Fruit fly (Drosophila melanogaster) whole organism, adult: ENCODE measurements around the gene upd1.

ENCODE experiments used
- CG11617 ChIP-seq: fragments of 200-800 bp; sonication (Bioruptor generic); optimal IDR thresholded peaks from 2 replicates; lab custom pipeline; 2017; ENCODE audit warnings: mild to moderate bottlenecking, missing biosample characterization, missing genetic modification reagents, missing genetic modification characterization
- CG12768 ChIP-seq: fragments of 200-800 bp; sonication (Bioruptor generic); optimal IDR thresholded peaks from 2 replicates; lab custom pipeline; 2017; ENCODE audit warnings: missing biosample characterization, missing genetic modification characterization, mild to moderate bottlenecking, moderate library complexity, missing genetic modification reagents
- CG14711 ChIP-seq: fragments of 200-800 bp; sonication (Bioruptor generic); optimal IDR thresholded peaks from 2 replicates; lab custom pipeline; 2018; ENCODE audit warnings: missing biosample characterization, mild to moderate bottlenecking, missing genetic modification characterization, moderate library complexity
- CG1620 ChIP-seq: fragments of 200-800 bp; sonication (Bioruptor generic); optimal IDR thresholded peaks from 2 replicates; lab custom pipeline; 2016; ENCODE audit warnings: missing biosample characterization, missing genetic modification characterization
- CG33017 ChIP-seq: fragments of 200-800 bp; sonication (Bioruptor generic); optimal IDR thresholded peaks from 2 replicates; lab custom pipeline; 2018; ENCODE audit warnings: missing biosample characterization, mild to moderate bottlenecking, missing genetic modification characterization, moderate library complexity
- CG5204 ChIP-seq: fragments of 200-800 bp; sonication (Bioruptor generic); optimal IDR thresholded peaks from 2 replicates; lab custom pipeline; 2016; ENCODE audit warnings: missing biosample characterization, missing genetic modification characterization
- CG7045 ChIP-seq: fragments of 200-800 bp; sonication (Bioruptor generic); optimal IDR thresholded peaks from 2 replicates; lab custom pipeline; 2017; ENCODE audit warnings: missing biosample characterization, mild to moderate bottlenecking, missing genetic modification characterization
- CG7101 ChIP-seq: fragments of 200-800 bp; sonication (Bioruptor generic); optimal IDR thresholded peaks from 2 replicates; lab custom pipeline; 2018; ENCODE audit warnings: missing biosample characterization, mild to moderate bottlenecking, missing genetic modification characterization, moderate library complexity
- Clk ChIP-seq: fragments of 200-800 bp; sonication (Bioruptor generic); optimal IDR thresholded peaks from 2 replicates; lab custom pipeline; 2017; ENCODE audit warnings: missing biosample characterization, missing genetic modification characterization
- Crg-1 ChIP-seq: fragments of 200-800 bp; sonication (Bioruptor generic); optimal IDR thresholded peaks from 2 replicates; lab custom pipeline; 2016; ENCODE audit warnings: missing biosample characterization, missing genetic modification characterization
- Hr96 ChIP-seq: fragments of 200-800 bp; sonication (Bioruptor generic); optimal IDR thresholded peaks from 2 replicates; lab custom pipeline; 2016; ENCODE audit warnings: missing biosample characterization, missing genetic modification characterization
- Mnt ChIP-seq: fragments of 200-800 bp; sonication (Bioruptor generic); optimal IDR thresholded peaks from 2 replicates; lab custom pipeline; 2016; ENCODE audit warnings: missing biosample characterization, mild to moderate bottlenecking, missing genetic modification characterization
- bab1 ChIP-seq: fragments of 200-800 bp; sonication (Bioruptor generic); optimal IDR thresholded peaks from 3 replicates; lab custom pipeline; 2019; ENCODE audit warnings: missing biosample characterization, mild to moderate bottlenecking, missing genetic modification characterization, moderate library complexity
- cic ChIP-seq: fragments of 200-800 bp; sonication (Bioruptor generic); optimal IDR thresholded peaks from 2 replicates; lab custom pipeline; 2017; ENCODE audit warnings: missing biosample characterization, mild to moderate bottlenecking, missing genetic modification characterization, moderate library complexity
- cnc ChIP-seq, 2 experiments: fragments of >200 bp; optimal IDR thresholded peaks; 2 replicates each; lab custom pipeline; 2017
- kay ChIP-seq: fragments of 200-800 bp; sonication (Bioruptor generic); peaks from one replicate; lab custom pipeline; 2016; ENCODE audit warnings: missing biosample characterization, missing genetic modification characterization, borderline replicate concordance
- ovo ChIP-seq: fragments of 200-800 bp; sonication (Bioruptor generic); optimal IDR thresholded peaks from 2 replicates; lab custom pipeline; 2016; ENCODE audit warnings: missing biosample characterization, missing genetic modification characterization
- pad ChIP-seq: fragments of 200-800 bp; sonication (Bioruptor generic); optimal IDR thresholded peaks from 3 replicates; lab custom pipeline; 2017; ENCODE audit warnings: missing biosample characterization, missing genetic modification characterization, mild to moderate bottlenecking, moderate library complexity, missing genetic modification reagents
- tj ChIP-seq: fragments of 200-800 bp; sonication (Bioruptor generic); optimal IDR thresholded peaks from 3 replicates; lab custom pipeline; 2017; ENCODE audit warnings: missing biosample characterization, mild to moderate bottlenecking, missing genetic modification characterization, moderate library complexity
- toe ChIP-seq: fragments of 200-800 bp; sonication (Bioruptor generic); optimal IDR thresholded peaks from 2 replicates; lab custom pipeline; 2016; ENCODE audit warnings: missing biosample characterization, missing genetic modification characterization

Gene upd1

DNA sequence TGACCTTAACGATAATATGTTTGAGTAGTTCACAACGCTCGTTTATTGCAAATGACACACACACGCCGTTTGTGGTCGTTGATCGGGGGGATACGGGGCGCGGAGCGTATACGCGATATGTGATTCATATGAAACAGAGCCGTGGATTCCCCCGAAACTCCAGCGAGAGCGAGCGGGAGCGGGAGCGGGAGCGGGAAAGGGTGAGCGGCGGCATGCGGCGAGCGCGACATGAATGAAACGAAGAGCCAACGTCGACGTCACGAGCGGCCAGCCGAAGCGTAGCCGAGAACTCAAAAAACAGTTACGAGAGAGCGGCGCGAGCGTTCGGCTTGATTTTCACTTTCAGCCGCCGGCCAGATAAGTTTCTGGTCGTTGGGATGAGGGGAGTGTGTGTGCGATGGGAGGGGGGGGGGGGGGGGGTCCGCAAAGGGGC, 26.7 kb downstream of the upd1 start:
- TF ChIP-seq Clk (GFP tag; lab: Kevin White, UChicago) (no peak), pad (GFP tag; lab: Kevin White, UChicago) (no peak), kay (GFP tag; lab: Kevin White, UChicago) (peak; percentile 96), CG33017 (no peak), ovo (GFP tag; lab: Kevin White, UChicago) (no peak), cnc (optimal IDR thresholded peaks at IDR 0.05; lab: Kevin White, UChicago) (no peak), CG5204 (GFP tag; lab: Kevin White, UChicago) (no peak), tj (GFP tag; lab: Kevin White, UChicago) (peak; percentile 69), cic (GFP tag; lab: Kevin White, UChicago) (peak; percentile 86)

DNA sequence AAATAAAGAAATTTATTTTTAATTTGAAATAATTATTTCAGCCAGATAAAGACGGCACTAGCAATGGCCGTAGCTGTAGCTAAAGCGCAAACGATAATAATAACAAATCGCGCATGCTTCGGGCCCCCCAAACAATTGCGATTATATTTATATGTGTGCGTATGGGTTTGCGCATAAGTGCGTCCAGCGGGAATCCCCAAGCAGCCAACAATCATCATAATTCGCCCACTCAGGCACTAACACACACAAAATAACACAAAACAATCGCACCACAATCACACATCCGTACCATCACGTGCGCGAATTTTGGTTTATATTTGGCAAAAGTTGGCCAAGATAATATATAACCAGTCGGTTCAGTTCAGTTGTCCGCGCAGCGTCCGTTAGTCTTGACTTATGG, 30.4 kb downstream of the upd1 start:
- TF ChIP-seq ovo (GFP tag; lab: Kevin White, UChicago) (no peak), CG1620 (GFP tag; lab: Kevin White, UChicago) (no peak), CG33017 (no peak), tj (GFP tag; lab: Kevin White, UChicago) (no peak), toe (GFP tag; lab: Kevin White, UChicago) (no peak), Crg-1 (GFP tag; lab: Kevin White, UChicago) (no peak), cnc (optimal IDR thresholded peaks at IDR 0.05; lab: Kevin White, UChicago) (no peak), CG11617 (GFP tag; lab: Kevin White, UChicago) (no peak), Mnt (GFP tag; lab: Kevin White, UChicago) (no peak), CG12768 (GFP tag; lab: Kevin White, UChicago) (no peak), pad (GFP tag; lab: Kevin White, UChicago) (no peak), CG7101 (no peak), CG14711 (tag; lab: Kevin White, UChicago) (no peak)

DNA sequence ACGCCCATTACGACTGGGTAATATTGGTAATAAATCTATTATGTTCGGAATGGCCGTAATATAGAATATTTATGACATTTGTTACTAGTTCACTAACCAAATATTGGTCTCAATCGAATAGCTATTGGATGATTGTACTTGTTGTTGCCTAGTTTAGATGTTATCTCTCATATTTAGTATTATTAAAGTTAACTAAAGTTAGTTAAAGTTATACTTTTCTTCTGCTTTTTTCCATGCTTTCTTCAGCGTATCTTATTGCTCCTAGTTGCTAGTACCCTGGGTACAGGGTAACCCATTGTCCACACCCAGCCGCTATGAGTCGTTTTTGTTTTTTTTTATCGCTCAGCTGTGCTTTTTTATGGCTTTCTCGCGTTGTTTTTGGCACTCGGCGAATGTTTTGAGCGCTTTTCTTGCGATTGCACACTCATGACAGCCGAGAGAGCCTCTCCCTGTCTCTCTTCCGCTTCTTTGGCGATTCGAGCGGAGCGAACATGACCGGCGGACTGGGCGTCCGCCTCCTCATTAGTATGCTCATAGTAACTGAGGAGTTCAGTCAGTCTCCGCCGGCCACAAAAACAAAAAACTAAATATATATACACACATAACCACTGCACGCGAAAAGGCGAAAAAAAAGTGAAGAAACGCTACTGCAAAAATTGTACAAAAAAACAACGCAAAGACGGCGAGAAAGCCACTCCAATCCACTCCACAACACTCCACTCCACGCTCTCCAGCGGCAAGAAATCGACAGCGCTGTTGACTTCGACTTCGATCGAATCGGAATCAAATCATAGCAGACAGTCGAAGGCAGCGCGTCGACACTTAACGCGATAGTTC, 32.4 kb downstream of the upd1 start, which contains the start of gene upd3:
Gene upd3 (plus strand): TSS at position 749 of the 837 bp plus-strand sequence.
- TF ChIP-seq CG7101: no peak

DNA sequence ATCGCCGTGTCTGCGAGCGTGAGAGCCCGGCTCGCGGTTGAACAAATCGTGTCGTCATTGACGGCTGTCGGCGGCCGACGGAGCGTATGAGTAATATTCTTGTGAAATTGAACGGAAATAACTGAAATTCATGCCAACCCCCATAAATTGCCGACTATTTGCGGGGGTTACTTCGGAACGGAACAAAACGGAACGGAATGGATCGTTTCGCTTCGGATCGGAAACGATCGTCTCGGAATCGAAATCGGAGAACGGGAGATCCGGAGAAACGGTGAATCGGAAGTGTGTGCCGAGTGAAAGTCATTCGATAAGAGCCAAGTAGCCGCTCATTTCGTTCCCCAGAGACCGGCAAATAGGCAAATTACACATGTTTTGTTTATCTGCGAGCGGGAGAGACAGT, 33.2 kb downstream of the upd1 start:
- TF ChIP-seq tj (GFP tag; lab: Kevin White, UChicago) (no peak), kay (GFP tag; lab: Kevin White, UChicago) (peak; percentile 36)

DNA sequence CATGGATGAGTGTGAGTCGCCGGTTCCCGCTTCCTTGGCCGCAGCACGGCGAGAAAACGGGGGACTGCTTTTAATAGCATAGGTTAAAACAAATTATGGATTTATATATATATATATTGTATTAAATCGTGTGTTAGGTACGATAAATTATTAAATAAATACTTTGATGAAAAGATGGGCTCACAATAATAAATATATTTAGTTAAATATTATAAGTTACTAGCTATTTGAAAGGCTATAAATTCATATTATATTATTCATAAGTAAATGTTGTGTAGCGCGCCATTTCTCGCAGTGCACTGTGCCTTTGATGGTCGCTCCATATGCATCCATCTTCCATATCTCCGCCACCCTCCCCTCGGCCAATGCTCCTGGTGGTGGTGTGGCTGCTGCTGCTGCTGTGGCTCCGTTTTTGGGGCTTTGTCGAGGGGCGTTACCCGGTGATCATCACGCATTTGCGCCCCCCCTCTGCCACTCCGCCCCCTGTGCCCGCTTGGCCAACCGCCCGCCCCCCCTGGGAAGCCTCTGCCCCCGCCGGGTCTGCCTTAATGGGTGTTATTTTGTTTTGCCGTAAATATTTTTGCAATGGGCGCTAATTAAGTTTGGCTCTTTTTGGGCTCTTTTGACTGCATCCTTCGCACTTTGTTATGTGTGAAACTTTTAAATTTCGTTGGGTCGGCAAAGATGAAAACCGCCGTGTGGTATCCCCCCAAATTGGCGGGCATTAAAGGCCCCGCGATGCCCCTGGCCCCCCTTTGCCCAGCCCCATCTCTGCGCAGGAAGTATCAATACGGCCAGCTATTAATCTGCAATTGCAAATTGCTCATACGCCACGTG, 35.7 kb downstream of the upd1 start:
- TF ChIP-seq Hr96 (GFP tag; lab: Kevin White, UChicago) (no peak), bab1 (GFP tag; lab: Kevin White, UChicago) (no peak), CG5204 (GFP tag; lab: Kevin White, UChicago) (no peak), tj (GFP tag; lab: Kevin White, UChicago) (no peak), cic (GFP tag; lab: Kevin White, UChicago) (no peak), pad (GFP tag; lab: Kevin White, UChicago) (no peak)

DNA sequence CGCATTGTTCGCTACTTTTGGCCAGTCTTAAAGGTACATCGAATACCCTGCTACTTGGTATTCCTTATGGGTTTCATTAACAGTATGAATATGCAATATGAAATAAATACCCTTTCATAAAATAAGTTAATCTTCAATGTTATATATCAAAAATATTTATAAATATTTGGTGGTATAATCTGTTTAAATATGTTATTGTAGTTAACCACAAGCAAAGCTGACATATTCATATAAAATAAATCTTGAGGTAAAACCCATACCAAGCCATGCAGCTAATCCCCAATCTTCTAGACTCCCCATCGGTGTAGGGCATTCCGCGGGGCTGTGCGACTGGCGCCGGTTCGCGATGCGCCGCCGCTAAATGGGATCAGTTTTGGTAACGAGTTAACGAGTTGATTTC, 36.7 kb downstream of the upd1 start:
- TF ChIP-seq tj (GFP tag; lab: Kevin White, UChicago) (no peak), Crg-1 (GFP tag; lab: Kevin White, UChicago) (no peak), CG12768 (GFP tag; lab: Kevin White, UChicago) (no peak)

DNA sequence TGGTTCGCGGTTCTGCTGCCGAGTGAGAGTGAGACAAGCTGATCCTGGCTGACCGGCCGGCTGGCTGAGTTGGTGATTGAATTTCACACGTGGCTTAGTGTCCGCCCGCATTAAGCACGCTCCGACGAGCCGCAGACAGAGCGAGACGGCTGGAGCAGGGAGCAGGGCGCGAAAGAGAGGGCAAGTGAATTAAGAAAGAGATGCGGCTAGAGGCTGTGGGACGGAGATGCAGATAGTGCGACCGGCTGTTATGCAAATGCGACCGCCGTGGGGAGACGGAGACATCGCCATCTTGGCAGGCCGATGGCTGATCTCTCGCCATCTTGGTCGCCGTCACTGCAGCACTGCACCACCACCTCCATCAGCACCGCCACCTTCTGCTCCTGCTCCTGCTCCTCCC, 42.2 kb downstream of the upd1 start:
- TF ChIP-seq CG33017 (no peak), toe (GFP tag; lab: Kevin White, UChicago) (no peak), CG5204 (GFP tag; lab: Kevin White, UChicago) (no peak), CG11617 (GFP tag; lab: Kevin White, UChicago) (no peak), CG7045 (GFP tag; lab: Kevin White, UChicago) (no peak), tj (GFP tag; lab: Kevin White, UChicago) (no peak), Crg-1 (GFP tag; lab: Kevin White, UChicago) (no peak), bab1 (GFP tag; lab: Kevin White, UChicago) (no peak), CG12768 (GFP tag; lab: Kevin White, UChicago) (no peak), cic (GFP tag; lab: Kevin White, UChicago) (no peak), cnc (optimal IDR thresholded peaks at IDR 0.05; lab: Kevin White, UChicago) (no peak), kay (GFP tag; lab: Kevin White, UChicago) (no peak), Mnt (GFP tag; lab: Kevin White, UChicago) (no peak), Clk (GFP tag; lab: Kevin White, UChicago) (no peak), pad (GFP tag; lab: Kevin White, UChicago) (no peak), CG1620 (GFP tag; lab: Kevin White, UChicago) (no peak)
